Fruit fly (Drosophila melanogaster) whole organism, prepupa: ENCODE results near the gene dtr.

Source experiments
- Blimp-1 ChIP-seq: fragments of 200-800 bp; sonication (Bioruptor generic); optimal IDR thresholded peaks from 3 replicates; lab custom pipeline; 2017; ENCODE audit warnings: missing biosample characterization, missing genetic modification characterization, mild to moderate bottlenecking, moderate library complexity, missing genetic modification reagents
- CG7368 ChIP-seq: fragments of 200-800 bp; sonication (Bioruptor generic); optimal IDR thresholded peaks from 3 replicates; lab custom pipeline; 2016; ENCODE audit warnings: missing biosample characterization, missing genetic modification characterization
- OdsH ChIP-seq: fragments of 200-800 bp; sonication (Bioruptor generic); optimal IDR thresholded peaks from 3 replicates; lab custom pipeline; 2016; ENCODE audit warnings: missing biosample characterization, missing genetic modification characterization
- Sox102F ChIP-seq: fragments of 200-800 bp; sonication (Bioruptor generic); optimal IDR thresholded peaks from 2 replicates; lab custom pipeline; 2016; ENCODE audit warnings: missing biosample characterization, mild to moderate bottlenecking, missing genetic modification characterization
- Sox15 ChIP-seq: fragments of 200-800 bp; sonication (Bioruptor generic); optimal IDR thresholded peaks from 3 replicates; lab custom pipeline; 2016; ENCODE audit warnings: missing biosample characterization, missing genetic modification characterization
- cyc ChIP-seq: fragments of 200-800 bp; sonication (Bioruptor generic); optimal IDR thresholded peaks from 3 replicates; lab custom pipeline; 2016; ENCODE audit warnings: missing biosample characterization, missing genetic modification characterization
- salr ChIP-seq, 2 experiments: fragments of 200-800 bp; sonication (Bioruptor generic); optimal IDR thresholded peaks; 3 replicates each; lab custom pipeline; 2016 to 2018; ENCODE audit warnings: missing biosample characterization in 2 of 2, missing genetic modification characterization in 2 of 2, mild to moderate bottlenecking in 1 of 2

- no peak for TF ChIP-seq Blimp-1 (GFP tag; lab: Kevin White, UChicago)
- no peak for TF ChIP-seq Sox15 (GFP tag; lab: Kevin White, UChicago)
- TF ChIP-seq cyc (GFP tag; lab: Kevin White, UChicago), result no peak
- TF ChIP-seq Sox102F (GFP tag; lab: Kevin White, UChicago), result no peak
- TF ChIP-seq salr (GFP tag; optimal IDR thresholded peaks at IDR 0.05; lab: Kevin White, UChicago), result no peak
- no peak for TF ChIP-seq OdsH (GFP tag; lab: Kevin White, UChicago)
- no peak for TF ChIP-seq CG7368 (GFP tag; lab: Kevin White, UChicago)
Observed at dm6 chr2L:21324438-21324890, 36.6 kb upstream of the dtr start.
